Fruit fly (Drosophila melanogaster) whole organism, embryonic: Measurements from ENCODE around the gene SrpRbeta.

Experiments
- B-H2 ChIP-seq: fragments of 200-800 bp; sonication (Bioruptor generic); optimal IDR thresholded peaks from 2 replicates; lab custom pipeline; 2018; ENCODE audit warnings: missing biosample characterization, mild to moderate bottlenecking, missing genetic modification characterization
- CG1024 ChIP-seq: fragments of 200-800 bp; sonication (Bioruptor generic); IDR thresholded peaks from 2 replicates; pipeline ENCODE4 v1.3.6; 2022; ENCODE audit warnings: missing biosample characterization, missing genetic modification characterization
- CG10274 ChIP-seq: fragments of 200-800 bp; sonication (Bioruptor generic); optimal IDR thresholded peaks from 3 replicates; lab custom pipeline; 2017; ENCODE audit warnings: missing biosample characterization, mild to moderate bottlenecking, missing genetic modification characterization
- CG10431 ChIP-seq: fragments of 200-800 bp; sonication (Bioruptor generic); optimal IDR thresholded peaks from 3 replicates; lab custom pipeline; 2018; ENCODE audit warnings: missing biosample characterization, mild to moderate bottlenecking, missing genetic modification characterization
- CG12219 ChIP-seq: fragments of 200-800 bp; sonication (Bioruptor generic); optimal IDR thresholded peaks from 3 replicates; lab custom pipeline; 2018; ENCODE audit warnings: missing biosample characterization, mild to moderate bottlenecking, missing genetic modification characterization
- CG12659 ChIP-seq: fragments of 200-800 bp; sonication (Bioruptor generic); optimal IDR thresholded peaks from 3 replicates; lab custom pipeline; 2017; ENCODE audit warnings: mild to moderate bottlenecking, missing biosample characterization, missing genetic modification reagents, missing genetic modification characterization
- CG13287 ChIP-seq: fragments of 200-800 bp; sonication (Bioruptor generic); IDR thresholded peaks from 2 replicates; pipeline ENCODE4 v1.3.6; 2022; ENCODE audit warnings: missing biosample characterization, missing genetic modification characterization; ENCODE audit not compliant: partially characterized antibody
- CG13424 ChIP-seq: fragments of 200-800 bp; sonication (Bioruptor generic); optimal IDR thresholded peaks from 2 replicates; lab custom pipeline; 2019; ENCODE audit warnings: missing biosample characterization, mild to moderate bottlenecking, missing genetic modification characterization, moderate library complexity
- CG13894 ChIP-seq: fragments of 200-800 bp; sonication (Bioruptor generic); optimal IDR thresholded peaks from 3 replicates; lab custom pipeline; 2018; ENCODE audit warnings: missing biosample characterization, mild to moderate bottlenecking, missing genetic modification characterization, moderate library complexity
- CG14441 ChIP-seq: fragments of 200-800 bp; sonication (Bioruptor generic); IDR thresholded peaks from 2 replicates; pipeline ENCODE4 v1.3.6; 2022; ENCODE audit warnings: missing biosample characterization, missing genetic modification characterization
- CG15269 ChIP-seq: fragments of 200-800 bp; sonication (Bioruptor generic); optimal IDR thresholded peaks from 2 replicates; lab custom pipeline; 2018; ENCODE audit warnings: missing biosample characterization, mild to moderate bottlenecking, missing genetic modification characterization, moderate library complexity
- CG18599 ChIP-seq: fragments of 200-800 bp; sonication (Bioruptor generic); optimal IDR thresholded peaks from 3 replicates; lab custom pipeline; 2017; ENCODE audit warnings: missing biosample characterization, missing genetic modification characterization, mild to moderate bottlenecking, moderate library complexity, missing genetic modification reagents
- CG2199 ChIP-seq: fragments of 200-800 bp; sonication (Bioruptor generic); IDR thresholded peaks from 3 replicates; pipeline ENCODE4 v1.3.6; 2022; ENCODE audit warnings: missing biosample characterization, missing genetic modification characterization
- CG5953 ChIP-seq: fragments of 200-800 bp; sonication (Bioruptor generic); IDR thresholded peaks from 2 replicates; pipeline ENCODE4 v1.3.6; 2022; ENCODE audit warnings: missing biosample characterization, missing genetic modification characterization
- CG6175 ChIP-seq: fragments of 200-800 bp; sonication (Bioruptor generic); IDR thresholded peaks from 3 replicates; pipeline ENCODE4 v1.3.6; 2022; ENCODE audit warnings: missing biosample characterization, missing genetic modification characterization
- CG6272 ChIP-seq: fragments of 200-800 bp; sonication (Bioruptor generic); IDR thresholded peaks from 2 replicates; pipeline ENCODE4 v1.3.6; 2022; ENCODE audit warnings: missing biosample characterization, missing genetic modification characterization
- CG8478 ChIP-seq: fragments of >200 bp; optimal IDR thresholded peaks from 2 replicates; lab custom pipeline; 2018
- CG9932 ChIP-seq: fragments of 200-800 bp; sonication (Bioruptor generic); IDR thresholded peaks from 2 replicates; pipeline ENCODE4 v1.3.6; 2022; ENCODE audit warnings: missing biosample characterization, missing genetic modification characterization
- Dbx ChIP-seq: fragments of 200-800 bp; sonication (Bioruptor generic); IDR thresholded peaks from 3 replicates; pipeline ENCODE4 v1.3.6; 2022; ENCODE audit warnings: missing biosample characterization, missing genetic modification characterization
- Elba2 ChIP-seq: fragments of 200-800 bp; sonication (Bioruptor generic); optimal IDR thresholded peaks from 3 replicates; lab custom pipeline; 2016; ENCODE audit warnings: missing biosample characterization, missing genetic modification characterization
- Ets65A ChIP-seq: fragments of 200-800 bp; sonication (Bioruptor generic); peaks from one replicate; lab custom pipeline; 2016; ENCODE audit warnings: missing biosample characterization, missing genetic modification characterization
- GATAe ChIP-seq: fragments of 200-800 bp; sonication (Bioruptor generic); conservative IDR thresholded peaks from 2 replicates; pipeline ENCODE4 v1.3.6; 2022; ENCODE audit warnings: missing biosample characterization, missing genetic modification characterization
- Hsf ChIP-seq: fragments of 200-800 bp; sonication (Bioruptor generic); optimal IDR thresholded peaks from 3 replicates; lab custom pipeline; 2016; ENCODE audit warnings: missing biosample characterization, missing genetic modification characterization
- Oli ChIP-seq: fragments of 200-800 bp; sonication (Bioruptor generic); optimal IDR thresholded peaks from 2 replicates; lab custom pipeline; 2018; ENCODE audit warnings: missing biosample characterization, mild to moderate bottlenecking, missing genetic modification characterization, moderate library complexity
- PHDP ChIP-seq: fragments of 200-800 bp; sonication (Bioruptor generic); optimal IDR thresholded peaks from 3 replicates; lab custom pipeline; 2018; ENCODE audit warnings: missing biosample characterization, mild to moderate bottlenecking, missing genetic modification characterization, moderate library complexity
- Six4 ChIP-seq: fragments of 200-800 bp; sonication (Bioruptor generic); optimal IDR thresholded peaks from 2 replicates; lab custom pipeline; 2016; ENCODE audit warnings: missing biosample characterization, missing genetic modification characterization
- Vsx1 ChIP-seq: fragments of 200-800 bp; sonication (Bioruptor generic); optimal IDR thresholded peaks from 2 replicates; lab custom pipeline; 2017; ENCODE audit warnings: missing biosample characterization, mild to moderate bottlenecking, missing genetic modification characterization, missing genetic modification reagents
- ase ChIP-seq: fragments of 200-800 bp; sonication (Bioruptor generic); IDR thresholded peaks from 3 replicates; pipeline ENCODE4 v1.3.6; 2022; ENCODE audit warnings: missing biosample characterization, missing genetic modification characterization
- bab2 ChIP-seq: fragments of 200-800 bp; sonication (Bioruptor generic); optimal IDR thresholded peaks from 2 replicates; lab custom pipeline; 2016; ENCODE audit warnings: missing biosample characterization, missing genetic modification characterization
- crc ChIP-seq: fragments of 200-800 bp; sonication (Bioruptor generic); optimal IDR thresholded peaks from 2 replicates; lab custom pipeline; 2016; ENCODE audit warnings: missing biosample characterization, missing genetic modification characterization
- crp ChIP-seq, 2 experiments: fragments of 200-800 bp; sonication (Bioruptor generic); optimal IDR thresholded peaks; 2 replicates in 1 of 2; 3 replicates in 1 of 2; lab custom pipeline; 2017; ENCODE audit warnings: missing biosample characterization in 2 of 2, missing genetic modification characterization in 2 of 2, mild to moderate bottlenecking in 1 of 2, moderate library complexity in 1 of 2
- dysf ChIP-seq: fragments of 200-800 bp; sonication (Bioruptor generic); IDR thresholded peaks from 3 replicates; pipeline ENCODE4 v1.3.6; 2022; ENCODE audit warnings: missing biosample characterization, missing genetic modification characterization
- ewg ChIP-seq: fragments of 200-800 bp; sonication (Bioruptor generic); optimal IDR thresholded peaks from 3 replicates; lab custom pipeline; 2017; ENCODE audit warnings: mild to moderate bottlenecking, missing biosample characterization, missing genetic modification reagents, missing genetic modification characterization
- grau ChIP-seq: fragments of 200-800 bp; optimal IDR thresholded peaks from 3 replicates; lab custom pipeline; 2019; ENCODE audit warnings: missing biosample characterization, mild to moderate bottlenecking, missing genetic modification characterization, moderate library complexity
- hkb ChIP-seq, 2 experiments: fragments of 200-800 bp in 1 of 2; fragments of >200 bp in 1 of 2; sonication (Bioruptor generic) in 1 of 2; IDR thresholded peaks in 1 of 2; optimal IDR thresholded peaks in 1 of 2; 2 replicates each; pipeline versions ENCODE4 v1.3.6 to Lab custom; 2017 to 2022; ENCODE audit warnings: missing biosample characterization in 1 of 2, missing genetic modification characterization in 1 of 2
- nau ChIP-seq: fragments of 200-800 bp; sonication (Bioruptor generic); optimal IDR thresholded peaks from 3 replicates; lab custom pipeline; 2017; ENCODE audit warnings: missing biosample characterization, mild to moderate bottlenecking, missing genetic modification characterization, missing genetic modification reagents
- nerfin-1 ChIP-seq: fragments of 200-800 bp; sonication (Bioruptor generic); optimal IDR thresholded peaks from 3 replicates; lab custom pipeline; 2019; ENCODE audit warnings: missing biosample characterization, mild to moderate bottlenecking, missing genetic modification characterization, moderate library complexity
- nerfin-2 ChIP-seq: fragments of 200-800 bp; sonication (Bioruptor generic); IDR thresholded peaks from 2 replicates; pipeline ENCODE4 v1.3.6; 2022; ENCODE audit warnings: missing biosample characterization, missing genetic modification characterization; ENCODE audit not compliant: partially characterized antibody
- pb ChIP-seq: fragments of 200-800 bp; sonication (Bioruptor generic); optimal IDR thresholded peaks from 3 replicates; lab custom pipeline; 2016; ENCODE audit warnings: missing biosample characterization, missing genetic modification characterization
- pfk ChIP-seq: fragments of 200-800 bp; sonication (Bioruptor generic); optimal IDR thresholded peaks from 2 replicates; lab custom pipeline; 2018; ENCODE audit warnings: missing biosample characterization, mild to moderate bottlenecking, missing genetic modification characterization, moderate library complexity
- pita ChIP-seq: fragments of 200-800 bp; sonication (Bioruptor generic); optimal IDR thresholded peaks from 2 replicates; lab custom pipeline; 2017; ENCODE audit warnings: missing biosample characterization, mild to moderate bottlenecking, missing genetic modification characterization
- schlank ChIP-seq: fragments of 200-800 bp; sonication (Bioruptor generic); optimal IDR thresholded peaks from 2 replicates; lab custom pipeline; 2018; ENCODE audit warnings: missing biosample characterization, mild to moderate bottlenecking, missing genetic modification characterization
- sd ChIP-seq: fragments of 200-800 bp; sonication (Bioruptor generic); optimal IDR thresholded peaks from 3 replicates; lab custom pipeline; 2018; ENCODE audit warnings: missing biosample characterization, mild to moderate bottlenecking, missing genetic modification characterization, moderate library complexity
- sob ChIP-seq: fragments of 200-800 bp; sonication (Bioruptor generic); IDR thresholded peaks from 2 replicates; pipeline ENCODE4 v1.3.6; 2022; ENCODE audit warnings: missing biosample characterization, missing genetic modification characterization
- twi ChIP-seq: fragments of 200-800 bp; optimal IDR thresholded peaks from 2 replicates; lab custom pipeline; 2019; ENCODE audit warnings: missing biosample characterization, mild to moderate bottlenecking, missing genetic modification characterization, moderate library complexity
- wek ChIP-seq: fragments of 200-800 bp; sonication (Bioruptor generic); optimal IDR thresholded peaks from 3 replicates; lab custom pipeline; 2018; ENCODE audit warnings: missing biosample characterization, mild to moderate bottlenecking, missing genetic modification characterization, moderate library complexity
- z ChIP-seq: fragments of 200-800 bp; sonication (Bioruptor generic); IDR thresholded peaks from 3 replicates; pipeline ENCODE4 v1.3.6; 2022; ENCODE audit warnings: missing biosample characterization, missing genetic modification characterization
- zfh1 ChIP-seq: fragments of 200-800 bp; sonication (Bioruptor generic); IDR thresholded peaks from 3 replicates; pipeline ENCODE4 v1.3.6; 2022; ENCODE audit warnings: missing biosample characterization, missing genetic modification characterization

SrpRbeta gene

DNA sequence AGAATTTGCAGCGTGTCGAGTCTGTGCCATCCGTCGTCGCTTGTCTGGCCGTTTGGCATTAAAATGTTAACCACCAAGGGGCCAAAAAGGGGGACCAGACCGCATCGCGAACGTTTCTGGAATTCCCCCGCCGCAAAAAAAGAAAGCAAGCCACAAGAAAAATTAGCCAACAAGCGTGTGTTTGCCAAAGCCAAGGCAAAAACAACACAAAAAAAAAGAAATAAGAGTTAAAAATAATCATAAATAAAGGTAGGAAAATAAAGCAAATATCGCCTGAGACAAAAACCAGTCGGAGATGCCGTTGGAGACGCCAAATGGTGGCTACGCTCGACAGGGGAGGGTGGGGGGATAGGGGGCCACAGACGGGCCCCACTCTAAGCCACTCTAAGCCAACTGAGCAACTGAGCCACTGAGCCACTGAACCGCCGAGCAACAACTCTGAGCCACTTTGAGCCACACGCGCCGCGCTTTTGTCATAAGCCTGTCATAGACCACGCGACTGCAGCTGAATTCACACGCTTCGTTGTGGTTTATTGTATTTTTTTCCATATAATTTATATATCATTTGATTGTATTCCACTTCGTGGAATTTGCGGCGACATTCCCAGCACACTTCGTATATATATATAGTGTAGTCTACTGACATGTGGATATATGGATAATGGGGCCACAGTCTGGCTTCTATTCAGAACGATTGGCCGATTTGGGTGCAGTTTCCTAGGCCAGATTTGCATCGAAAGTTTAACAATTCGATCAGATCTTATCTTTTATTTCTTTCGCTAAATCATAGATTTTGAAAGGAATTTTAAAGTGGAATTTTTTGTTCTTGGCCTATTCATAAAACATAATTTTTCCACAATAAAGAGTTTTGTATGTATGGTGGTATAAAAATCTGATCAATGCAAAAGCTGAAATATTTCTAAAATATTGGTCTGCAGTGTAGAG lies 26.2 kb downstream of the SrpRbeta start (continued):
- TF ChIP-seq Oli (tag; lab: Kevin White, UChicago) = no peak
- TF ChIP-seq Elba2 (GFP tag; lab: Kevin White, UChicago) = no peak
- TF ChIP-seq pita (GFP tag; lab: Kevin White, UChicago) = no peak
- no peak for TF ChIP-seq CG5953 (GFP tag; lab: Robert Waterston, UW)
- no peak for TF ChIP-seq PHDP (tag; lab: Kevin White, UChicago)
- no peak for TF ChIP-seq bab2 (GFP tag; lab: Kevin White, UChicago)
- TF ChIP-seq CG10274 = no peak
- peak; percentile 24 for TF ChIP-seq CG18599 (GFP tag; lab: Kevin White, UChicago)
- no peak for TF ChIP-seq CG14441
- TF ChIP-seq z (GFP tag; lab: Robert Waterston, UW) = peak; percentile 80; the same call in 2 of the 3 replicates
- TF ChIP-seq CG2199 = no peak
- no peak for TF ChIP-seq nerfin-2
- no peak for TF ChIP-seq CG13424 (tag; lab: Kevin White, UChicago)
- no peak for TF ChIP-seq CG10431 (GFP tag; lab: Kevin White, UChicago)
- no peak for TF ChIP-seq GATAe (GFP tag; lab: Robert Waterston, UW)
- TF ChIP-seq sd (tag; lab: Kevin White, UChicago) = peak; percentile 74
- no peak for TF ChIP-seq CG13287 (GFP tag; lab: Robert Waterston, UW)
- peak; percentile 66 for TF ChIP-seq Vsx1 (GFP tag; lab: Kevin White, UChicago)
- no peak for TF ChIP-seq CG13894 (tag; lab: Kevin White, UChicago)
- TF ChIP-seq CG8478 (lab: Kevin White, UChicago) = no peak
- TF ChIP-seq dysf (GFP tag; lab: Robert Waterston, UW) = no peak
- TF ChIP-seq CG12219 (GFP tag; lab: Kevin White, UChicago) = no peak
- TF ChIP-seq Dbx (GFP tag; lab: Robert Waterston, UW) = 0 out of 3 replicates have a peak, but pooled peaks have one; percentile 33
- no peak for TF ChIP-seq Hsf (GFP tag; lab: Kevin White, UChicago)
- TF ChIP-seq CG12659 = no peak
- no peak for TF ChIP-seq schlank (tag; lab: Kevin White, UChicago)
- no peak for TF ChIP-seq ase (GFP tag; lab: Robert Waterston, UW)
- TF ChIP-seq wek (GFP tag; lab: Kevin White, UChicago) = no peak
- no peak for TF ChIP-seq nerfin-1 (tag; lab: Kevin White, UChicago)
- TF ChIP-seq ewg (GFP tag; lab: Kevin White, UChicago) = no peak
- TF ChIP-seq CG6175 (GFP tag; lab: Robert Waterston, UW) = peak; percentile 88
- TF ChIP-seq zfh1 (GFP tag; lab: Robert Waterston, UW) = no peak
- TF ChIP-seq pb (GFP tag; lab: Kevin White, UChicago) = no peak
- TF ChIP-seq CG1024 = no peak
- no peak for TF ChIP-seq grau (tag; lab: Kevin White, UChicago)
- TF ChIP-seq CG15269 (tag; lab: Kevin White, UChicago) = no peak
- no peak for TF ChIP-seq crc
- TF ChIP-seq hkb (optimal IDR thresholded peaks at IDR 0.05; lab: Kevin White, UChicago) = no peak
- TF ChIP-seq hkb (GFP tag; IDR thresholded peaks at IDR 0.05; lab: Robert Waterston, UW) = no peak
- TF ChIP-seq sob (GFP tag; lab: Robert Waterston, UW) = no peak
- no peak for TF ChIP-seq B-H2
- no peak for TF ChIP-seq nau
- no peak for TF ChIP-seq CG6272 (GFP tag; lab: Robert Waterston, UW)
- no peak for TF ChIP-seq pfk (GFP tag; lab: Kevin White, UChicago)
- no peak for TF ChIP-seq Six4 (GFP tag; lab: Kevin White, UChicago)
- TF ChIP-seq crp (GFP tag; optimal IDR thresholded peaks at IDR 0.05; lab: Kevin White, UChicago) = no peak
- TF ChIP-seq Ets65A (GFP tag; lab: Kevin White, UChicago) = peak; percentile 35
- 0 out of 2 replicates have a peak, but pooled peaks have one; percentile 9 for TF ChIP-seq CG9932 (GFP tag; lab: Robert Waterston, UW)
- no peak for TF ChIP-seq twi (tag; lab: Kevin White, UChicago)
